Worm (Caenorhabditis elegans): ENCODE results near the gene F15D4.4.

ce11 chrII:13195706-13196417 lies 47.1 kb downstream of the F15D4.4 start:
- TF ChIP-seq him-1 (tag; optimal IDR thresholded peaks at IDR 0.05) (no peak), W03F9.2 (tag; optimal IDR thresholded peaks at IDR 0.05) (no peak), dao-5 (tag; optimal IDR thresholded peaks at IDR 0.05) (no peak)

Measured in whole organism, L4/young adult.